Worm (Caenorhabditis elegans): ENCODE measurements around the gene Y110A2AL.1.

The Y110A2AL.1 gene

DNA sequence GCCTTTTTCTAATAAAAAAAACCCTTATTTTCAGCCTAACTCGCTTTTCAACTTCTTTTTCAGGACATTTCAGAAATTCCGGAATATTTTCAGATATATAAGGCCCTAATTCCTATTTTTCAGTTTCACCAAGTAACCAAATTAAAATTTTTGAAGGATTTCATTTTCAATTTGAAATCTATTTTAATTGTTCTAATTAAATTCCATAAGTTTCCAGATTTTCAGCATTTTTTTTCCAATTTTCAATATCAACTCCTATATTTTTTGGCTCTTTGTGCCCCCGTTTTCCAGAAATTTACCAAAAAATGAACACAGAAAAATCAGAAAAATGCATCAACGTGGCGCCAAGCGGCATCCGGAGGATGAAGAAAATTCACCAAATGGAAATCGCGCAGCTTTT, at the start of gene Y110A2AL.1:
Y110A2AL.1 (plus strand) TSS at position 301 of the 400 bp plus-strand sequence.
- TF ChIP-seq lir-3 (tag; optimal IDR thresholded peaks at IDR 0.05; ENCODE audit: poor library complexity) (no peak), egl-13 (tag; optimal IDR thresholded peaks at IDR 0.05) (no peak), efl-3 (GFP tag; optimal IDR thresholded peaks at IDR 0.05) (no peak), C04F5.9 (tag; optimal IDR thresholded peaks at IDR 0.05) (no peak)

DNA sequence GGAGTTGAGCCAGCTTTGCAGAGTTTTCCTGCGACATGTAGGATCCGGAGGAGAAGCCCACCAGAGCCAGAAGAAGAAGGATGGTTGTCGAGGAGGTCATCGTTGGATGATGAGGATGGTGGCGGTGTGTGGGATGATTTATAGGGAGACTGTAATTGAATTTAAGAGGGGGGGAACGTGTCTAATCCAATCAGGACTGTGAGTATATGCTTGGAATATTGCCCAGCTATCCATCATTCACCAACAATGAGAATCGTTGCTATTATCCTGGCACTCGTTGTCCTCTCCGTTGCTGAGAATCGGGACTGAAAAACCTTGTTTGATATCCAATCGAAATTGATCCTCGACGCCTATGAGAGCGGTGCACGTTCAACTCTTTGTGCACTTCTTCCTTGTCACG, 48.8 kb upstream of the Y110A2AL.1 start, which contains the start of gene K12H6.5:
K12H6.5 (minus strand) TSS at position 101 of the 400 bp plus-strand sequence.
- TF ChIP-seq lin-13 (GFP tag; optimal IDR thresholded peaks at IDR 0.05) (no peak), C04F5.9 (tag; optimal IDR thresholded peaks at IDR 0.05) (no peak), nhr-85 (tag) (no peak), pqm-1 (tag; optimal IDR thresholded peaks at IDR 0.05) (no peak), unc-98 (GFP tag; IDR thresholded peaks at IDR 0.05) (no peak), vab-15 (tag; optimal IDR thresholded peaks at IDR 0.05) (no peak), lir-3 (tag; optimal IDR thresholded peaks at IDR 0.05; ENCODE audit: poor library complexity) (no peak), isw-1 (GFP tag; IDR thresholded peaks at IDR 0.05) (no peak), nhr-90 (tag; optimal IDR thresholded peaks at IDR 0.05; ENCODE audit: poor library complexity) (no peak), xbp-1 (tag; optimal IDR thresholded peaks at IDR 0.05) (no peak), ceh-88 (GFP tag; IDR thresholded peaks at IDR 0.05) (no peak)

DNA sequence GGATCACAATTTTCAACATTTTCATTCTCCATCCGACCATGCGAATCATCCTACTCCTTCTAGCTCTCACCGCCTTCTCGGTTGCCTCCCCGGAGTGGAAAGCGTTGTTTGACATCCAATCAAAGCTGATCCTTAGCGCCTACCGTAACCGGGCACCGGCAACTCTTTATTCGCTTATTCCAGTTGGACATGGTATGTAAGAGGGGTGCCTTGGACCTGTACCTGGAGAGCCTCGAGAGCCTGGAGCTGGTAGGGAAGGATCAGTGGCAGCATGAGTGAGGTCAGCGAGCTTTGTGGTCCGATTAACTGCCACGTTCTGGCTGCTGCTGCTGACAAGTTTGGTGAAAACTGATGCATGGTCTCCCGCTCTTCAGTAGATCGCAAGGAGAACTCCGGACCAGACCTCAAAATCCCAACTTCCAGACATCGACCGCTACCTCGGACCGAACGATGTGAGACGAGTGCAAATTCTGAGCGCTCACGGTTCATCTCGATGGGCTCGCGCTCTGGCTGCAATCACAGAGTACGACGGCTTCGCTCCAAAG, 47.0 kb upstream of the Y110A2AL.1 start, which contains the start of gene K12H6.8:
K12H6.8 (plus strand) TSS at position 38 of the 545 bp plus-strand sequence.
- TF ChIP-seq mab-9 (GFP tag; IDR thresholded peaks at IDR 0.05) = no peak
- no peak for TF ChIP-seq unc-30 (tag; optimal IDR thresholded peaks at IDR 0.05)
- TF ChIP-seq ztf-11 (tag; optimal IDR thresholded peaks at IDR 0.05) = no peak
- TF ChIP-seq dpl-1 (GFP tag; optimal IDR thresholded peaks at IDR 0.05) = no peak
- no peak for TF ChIP-seq ceh-82 (tag; optimal IDR thresholded peaks at IDR 0.05)
- no peak for TF ChIP-seq zip-4 (GFP tag; optimal IDR thresholded peaks at IDR 0.05)
- no peak for TF ChIP-seq nhr-71 (tag; optimal IDR thresholded peaks at IDR 0.05)
- no peak for TF ChIP-seq nhr-20 (tag; optimal IDR thresholded peaks at IDR 0.05)
- no peak for TF ChIP-seq lir-3 (tag; optimal IDR thresholded peaks at IDR 0.05; ENCODE audit: poor library complexity)
- no peak for TF ChIP-seq C04F5.9 (tag; optimal IDR thresholded peaks at IDR 0.05)
- no peak for TF ChIP-seq lin-13 (GFP tag; optimal IDR thresholded peaks at IDR 0.05)
- no peak for TF ChIP-seq ceh-63 (GFP tag; optimal IDR thresholded peaks at IDR 0.05)
- TF ChIP-seq mdl-1 (tag; optimal IDR thresholded peaks at IDR 0.05) = no peak
- TF ChIP-seq C16A3.4 (tag; optimal IDR thresholded peaks at IDR 0.05) = no peak

DNA sequence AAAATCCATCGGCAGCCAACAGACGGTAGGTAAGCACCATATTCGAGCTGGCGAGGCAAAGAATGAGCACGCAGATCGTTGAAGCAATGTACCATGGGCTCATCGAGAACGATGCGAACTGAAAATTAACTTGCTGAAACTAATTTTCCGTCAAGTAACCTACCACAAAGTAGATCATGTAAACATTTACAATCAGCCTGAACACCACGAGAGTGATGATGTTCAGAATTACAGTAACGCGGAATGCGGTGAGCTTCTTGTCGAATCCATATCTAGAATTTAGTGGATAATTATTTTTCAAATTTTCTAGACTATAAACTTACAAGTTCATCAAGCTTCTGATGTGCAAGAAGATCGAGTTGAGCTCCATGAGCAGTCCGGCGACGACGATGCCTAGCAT, 45.4 kb upstream of the Y110A2AL.1 start:
- TF ChIP-seq ztf-11 (tag; optimal IDR thresholded peaks at IDR 0.05) = no peak
- no peak for TF ChIP-seq hlh-4 (tag; optimal IDR thresholded peaks at IDR 0.05)
- TF ChIP-seq dpl-1 (GFP tag; optimal IDR thresholded peaks at IDR 0.05) = no peak
- TF ChIP-seq hpl-2 (GFP tag; optimal IDR thresholded peaks at IDR 0.05) = no peak
- TF ChIP-seq nhr-85 (tag) = no peak
- no peak for TF ChIP-seq lin-13 (GFP tag; optimal IDR thresholded peaks at IDR 0.05)
- no peak for TF ChIP-seq ces-1 (GFP tag; optimal IDR thresholded peaks at IDR 0.05)
- no peak for TF ChIP-seq egl-27 (tag; optimal IDR thresholded peaks at IDR 0.05)
- TF ChIP-seq snpc-4 (tag; optimal IDR thresholded peaks at IDR 0.05) = no peak
- TF ChIP-seq blmp-1 (tag; optimal IDR thresholded peaks at IDR 0.05) = no peak
- no peak for TF ChIP-seq efl-1 (optimal IDR thresholded peaks at IDR 0.05)
- TF ChIP-seq efl-1 (GFP tag; optimal IDR thresholded peaks at IDR 0.05 in 1 of 2) = no peak
- no peak for TF ChIP-seq mef-2 (tag; optimal IDR thresholded peaks at IDR 0.05)
- no peak for TF ChIP-seq nhr-20 (tag; optimal IDR thresholded peaks at IDR 0.05)
- no peak for TF ChIP-seq nhr-237 (tag; optimal IDR thresholded peaks at IDR 0.05)
- no peak for TF ChIP-seq nhr-84 (tag; optimal IDR thresholded peaks at IDR 0.05)
- TF ChIP-seq mab-9 (GFP tag; IDR thresholded peaks at IDR 0.05) = no peak
